Worm (Caenorhabditis elegans) whole organism, L1 larva: Measurements from ENCODE around the gene F48F7.6.

Experiments used
- F16B12.6 ChIP-seq: fragments of 150-350 bp; optimal IDR thresholded peaks from 2 replicates; lab custom pipeline; 2014; ENCODE audit warnings: missing biosample characterization, missing genetic modification characterization
- alr-1 ChIP-seq: fragments of 200-800 bp; sonication (Bioruptor generic); optimal IDR thresholded peaks from 2 replicates; lab custom pipeline; 2018; ENCODE audit warnings: borderline replicate concordance, mild to moderate bottlenecking, missing genetic modification characterization, missing compliant biosample characterization
- aly-2 ChIP-seq: fragments of 150-350 bp; optimal IDR thresholded peaks from 2 replicates; lab custom pipeline; 2014; ENCODE audit warnings: missing biosample characterization, missing genetic modification characterization
- ceh-63 ChIP-seq: fragments of 200-800 bp; sonication (Bioruptor generic); optimal IDR thresholded peaks from 2 replicates; lab custom pipeline; 2018; ENCODE audit warnings: mild to moderate bottlenecking, missing genetic modification characterization, missing compliant biosample characterization
- ceh-88 ChIP-seq: fragments of 200-800 bp; sonication (Bioruptor generic); IDR thresholded peaks from 2 replicates; pipeline ENCODE4 v1.3.6; 2022; ENCODE audit warnings: missing genetic modification characterization, missing compliant biosample characterization
- ceh-90 ChIP-seq: sonication (generic microtip); optimal IDR thresholded peaks from 2 replicates; lab custom pipeline; 2016; ENCODE audit warnings: missing genetic modification characterization, missing compliant biosample characterization
- ces-1 ChIP-seq: fragments of 150-350 bp; optimal IDR thresholded peaks from 2 replicates; lab custom pipeline; 2014; ENCODE audit warnings: missing biosample characterization, missing genetic modification reagents, missing genetic modification characterization
- elt-2 ChIP-seq: sonication (generic microtip); optimal IDR thresholded peaks from 2 replicates; lab custom pipeline; 2016; ENCODE audit warnings: missing genetic modification characterization, mild to moderate bottlenecking, inconsistent platforms, missing compliant biosample characterization, missing genetic modification reagents
- fkh-10 ChIP-seq: sonication (generic microtip); optimal IDR thresholded peaks from 2 replicates; lab custom pipeline; 2017; ENCODE audit warnings: missing biosample characterization, missing genetic modification reagents, missing genetic modification characterization
- hlh-4 ChIP-seq: sonication (generic microtip); optimal IDR thresholded peaks from 2 replicates; lab custom pipeline; 2016; ENCODE audit warnings: mild to moderate bottlenecking, missing genetic modification characterization, missing compliant biosample characterization
- jun-1 ChIP-seq: fragments of 150-350 bp; optimal IDR thresholded peaks from 2 replicates; lab custom pipeline; 2014; ENCODE audit warnings: missing biosample characterization, missing genetic modification reagents, missing genetic modification characterization
- lin-13 ChIP-seq: fragments of 150-350 bp; optimal IDR thresholded peaks from 2 replicates; lab custom pipeline; 2014; ENCODE audit warnings: missing biosample characterization, missing genetic modification reagents, missing genetic modification characterization
- lin-14 ChIP-seq: fragments of 200-800 bp; sonication (Bioruptor generic); optimal IDR thresholded peaks from 2 replicates; lab custom pipeline; 2018; ENCODE audit warnings: mild to moderate bottlenecking, missing genetic modification characterization, moderate library complexity, missing compliant biosample characterization
- lin-15B ChIP-seq: fragments of 150-350 bp; sonication (generic microtip); optimal IDR thresholded peaks from 3 replicates; lab custom pipeline; 2014; ENCODE audit warnings: missing biosample characterization, missing genetic modification characterization
- lin-35 ChIP-seq, 2 experiments: fragments of 150-350 bp; optimal IDR thresholded peaks; 2 replicates each; lab custom pipeline; 2014; ENCODE audit warnings: missing biosample characterization in 2 of 2, missing genetic modification characterization in 2 of 2, missing genetic modification reagents in 2 of 2
- lin-39 ChIP-seq: fragments of 150-350 bp; optimal IDR thresholded peaks from 2 replicates; lab custom pipeline; 2014; ENCODE audit warnings: missing biosample characterization, missing genetic modification reagents, missing genetic modification characterization
- mab-9 ChIP-seq: fragments of 200-800 bp; sonication (Bioruptor generic); IDR thresholded peaks from 2 replicates; pipeline ENCODE4 v1.3.6; 2022; ENCODE audit warnings: missing genetic modification reagents, missing genetic modification characterization, missing compliant biosample characterization
- mdl-1 ChIP-seq, 2 experiments: fragments of 150-350 bp; optimal IDR thresholded peaks; 2 replicates each; lab custom pipeline; 2014 to 2017; ENCODE audit warnings: missing biosample characterization in 2 of 2, missing genetic modification characterization in 2 of 2, inconsistent platforms in 1 of 2
- mep-1 ChIP-seq: fragments of 150-350 bp; optimal IDR thresholded peaks from 2 replicates; lab custom pipeline; 2014; ENCODE audit warnings: missing biosample characterization, missing genetic modification characterization
- nhr-20 ChIP-seq: sonication (generic microtip); optimal IDR thresholded peaks from 2 replicates; lab custom pipeline; 2016; ENCODE audit warnings: mild to moderate bottlenecking, missing genetic modification characterization, missing compliant biosample characterization
- nhr-237 ChIP-seq: fragments of 150-350 bp; optimal IDR thresholded peaks from 2 replicates; lab custom pipeline; 2014; ENCODE audit warnings: missing biosample characterization, missing genetic modification characterization
- nhr-71 ChIP-seq: sonication (generic microtip); optimal IDR thresholded peaks from 2 replicates; lab custom pipeline; 2016; ENCODE audit warnings: mild to moderate bottlenecking, missing genetic modification characterization, moderate library complexity, missing compliant biosample characterization
- nhr-85 ChIP-seq: sonication (generic microtip); peaks from one replicate; lab custom pipeline; 2016; ENCODE audit warnings: missing genetic modification characterization, inconsistent platforms, missing compliant biosample characterization
- nhr-90 ChIP-seq: sonication (generic microtip); optimal IDR thresholded peaks from 2 replicates; lab custom pipeline; 2016; ENCODE audit warnings: mild to moderate bottlenecking, missing genetic modification characterization, missing compliant biosample characterization; ENCODE audit not compliant: poor library complexity
- pqm-1 ChIP-seq: sonication (generic microtip); optimal IDR thresholded peaks from 3 replicates; lab custom pipeline; 2017; ENCODE audit warnings: missing biosample characterization, missing genetic modification characterization
- skn-1 ChIP-seq: fragments of 150-350 bp; optimal IDR thresholded peaks from 2 replicates; lab custom pipeline; 2014; ENCODE audit warnings: missing biosample characterization, missing genetic modification characterization
- snu-23 ChIP-seq: sonication (generic microtip); optimal IDR thresholded peaks from 2 replicates; lab custom pipeline; 2016; ENCODE audit warnings: missing genetic modification characterization, missing compliant biosample characterization
- sptf-1 ChIP-seq: fragments of 150-350 bp; optimal IDR thresholded peaks from 2 replicates; lab custom pipeline; 2014; ENCODE audit warnings: missing biosample characterization, missing genetic modification characterization
- sup-37 ChIP-seq: fragments of 200-800 bp; sonication (Bioruptor generic); optimal IDR thresholded peaks from 2 replicates; lab custom pipeline; 2018; ENCODE audit warnings: mild to moderate bottlenecking, missing genetic modification characterization, missing compliant biosample characterization
- tbx-2 ChIP-seq: sonication (generic microtip); optimal IDR thresholded peaks from 2 replicates; lab custom pipeline; 2016; ENCODE audit warnings: missing genetic modification characterization, missing compliant biosample characterization
- unc-30 ChIP-seq: sonication (generic microtip); optimal IDR thresholded peaks from 2 replicates; lab custom pipeline; 2017; ENCODE audit warnings: missing biosample characterization, missing genetic modification characterization
- vab-15 ChIP-seq: sonication (generic microtip); optimal IDR thresholded peaks from 2 replicates; lab custom pipeline; 2017; ENCODE audit warnings: missing genotype, mild to moderate bottlenecking, missing genetic modification characterization, missing compliant biosample characterization
- xbp-1 ChIP-seq: sonication (generic microtip); optimal IDR thresholded peaks from 2 replicates; lab custom pipeline; 2016; ENCODE audit warnings: missing genetic modification characterization, missing compliant biosample characterization
- zip-4 ChIP-seq: fragments of 200-800 bp; sonication (Bioruptor generic); optimal IDR thresholded peaks from 2 replicates; lab custom pipeline; 2018; ENCODE audit warnings: mild to moderate bottlenecking, missing genetic modification characterization, moderate library complexity, missing compliant biosample characterization
- ztf-4 ChIP-seq: fragments of 150-350 bp; optimal IDR thresholded peaks from 2 replicates; lab custom pipeline; 2014; ENCODE audit warnings: missing biosample characterization, missing genetic modification characterization

The F48F7.6 gene

DNA sequence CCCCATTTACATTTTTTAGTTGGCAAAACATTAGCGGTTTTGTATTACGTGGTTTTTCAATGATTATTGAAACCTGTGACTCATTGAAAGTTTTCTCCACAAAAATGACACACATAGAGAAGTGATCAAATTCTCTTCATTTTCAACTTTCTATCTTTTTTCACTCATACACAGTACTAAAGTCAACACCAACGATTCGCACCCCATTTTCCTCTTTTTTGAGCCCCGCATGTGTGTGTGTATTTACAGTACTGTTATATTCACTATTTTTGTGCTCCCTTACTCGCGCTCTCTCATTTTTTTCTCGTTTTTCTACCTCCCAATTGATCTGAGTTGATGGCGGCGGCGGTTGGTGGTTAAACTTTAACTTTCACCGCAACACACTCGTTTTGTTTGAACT is 19.2 kb upstream of the F48F7.6 start:
- TF ChIP-seq nhr-20 (tag; lab: Kevin White, UChicago): no peak
- TF ChIP-seq ceh-88 (GFP tag; lab: Robert Waterston, UW): no peak
- peak; percentile 1 for TF ChIP-seq tbx-2 (tag; lab: Kevin White, UChicago)
- TF ChIP-seq ztf-4 (tag; lab: Kevin White, UChicago): no peak
- TF ChIP-seq jun-1 (tag; lab: Kevin White, UChicago): peak; percentile 17
- TF ChIP-seq nhr-90 (tag; lab: Kevin White, UChicago): no peak
- TF ChIP-seq snu-23 (GFP tag; lab: Kevin White, UChicago): no peak
- peak; percentile 16 for TF ChIP-seq lin-14 (GFP tag; lab: Kevin White, UChicago)
- no peak for TF ChIP-seq aly-2 (tag; lab: Kevin White, UChicago)
- TF ChIP-seq fkh-10 (GFP tag; lab: Kevin White, UChicago): no peak
- no peak for TF ChIP-seq mep-1 (tag; lab: Kevin White, UChicago)
- peak; percentile 11 for TF ChIP-seq skn-1
- TF ChIP-seq F16B12.6 (tag; lab: Kevin White, UChicago): no peak
- TF ChIP-seq ceh-90 (tag; lab: Kevin White, UChicago): no peak

DNA sequence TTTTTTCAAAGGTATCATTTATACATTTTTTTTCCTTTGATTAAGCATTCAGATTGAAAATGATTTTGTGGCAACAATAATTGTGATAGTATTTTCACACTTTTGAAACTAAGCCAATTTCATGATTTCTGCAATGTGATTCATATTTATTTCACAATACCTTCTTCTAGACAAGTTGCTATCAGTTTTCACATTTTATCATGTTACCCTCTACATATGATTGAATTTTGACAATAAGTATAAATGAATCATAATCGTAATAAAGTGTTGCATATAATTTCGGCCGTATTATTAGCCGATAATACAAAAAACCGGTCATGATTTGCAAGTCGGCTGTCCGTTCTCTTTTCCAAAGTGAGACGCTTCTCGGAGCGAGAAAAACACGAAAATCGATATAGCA is 18.2 kb upstream of the F48F7.6 start:
- peak; percentile 31 for TF ChIP-seq elt-2 (tag; lab: Kevin White, UChicago)
- peak in 1 of 2 experiments; percentile 5 for TF ChIP-seq lin-35 (GFP tag; optimal IDR thresholded peaks at IDR 0.05; lab: Kevin White, UChicago)
- no peak for TF ChIP-seq mdl-1 (tag; optimal IDR thresholded peaks at IDR 0.05; lab: Kevin White, UChicago)

DNA sequence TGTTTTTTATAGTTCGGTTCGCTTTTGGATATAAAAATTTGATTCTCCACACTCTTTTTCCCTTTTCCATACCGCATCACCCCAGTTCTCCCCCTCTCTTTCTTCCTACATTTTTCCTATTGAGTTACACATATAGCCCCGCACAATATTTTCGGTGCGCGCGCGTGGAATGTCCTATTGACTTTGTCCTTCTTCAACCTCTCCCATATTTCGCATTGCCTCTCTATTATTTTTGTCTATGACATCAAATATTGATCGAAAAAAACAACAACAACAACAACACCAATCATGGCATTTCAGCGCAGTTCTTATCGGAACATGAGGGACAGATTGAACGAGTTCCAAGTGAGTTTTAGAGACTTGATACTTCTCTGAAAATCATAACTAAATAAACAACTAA is 17.8 kb upstream of the F48F7.6 start, which contains the start of gene syx-2:
Gene syx-2, plus strand, starts transcription at position 301 of the 400 bp plus-strand sequence.
- TF ChIP-seq sptf-1 (tag; lab: Kevin White, UChicago) (no peak), nhr-85 (tag; lab: Kevin White, UChicago) (peak; percentile 4)

DNA sequence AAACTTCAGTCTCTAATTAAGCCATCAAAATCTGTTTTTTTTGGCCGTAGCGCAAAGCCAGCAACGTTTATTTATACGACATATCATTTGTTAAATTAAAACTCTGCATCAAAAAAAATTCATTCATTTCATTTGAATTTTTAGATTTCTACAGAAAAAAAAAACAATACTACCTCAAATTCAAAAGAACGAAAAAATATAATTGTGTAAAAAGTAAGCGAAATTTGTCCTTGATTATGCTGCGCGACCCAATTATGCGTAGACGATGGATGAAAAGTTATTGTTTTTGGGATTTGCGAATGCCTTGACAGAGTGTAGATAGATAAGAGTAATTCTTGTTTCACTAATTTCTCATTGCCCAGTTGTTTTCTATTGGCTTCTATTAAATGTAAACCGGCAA is 14.4 kb upstream of the F48F7.6 start, which contains the start of gene F48F7.3:
Gene F48F7.3, plus strand, starts transcription at position 301 of the 400 bp plus-strand sequence.
- no peak for TF ChIP-seq nhr-237 (tag; lab: Kevin White, UChicago)
- TF ChIP-seq nhr-71: no peak
- TF ChIP-seq pqm-1 (tag; lab: Kevin White, UChicago): no peak
- TF ChIP-seq ceh-63 (GFP tag; lab: Kevin White, UChicago): no peak
- no peak for TF ChIP-seq lin-13
- TF ChIP-seq lin-39 (tag; lab: Kevin White, UChicago): no peak
- no peak for TF ChIP-seq mab-9 (GFP tag; lab: Robert Waterston, UW)
- no peak for TF ChIP-seq unc-30 (tag; lab: Kevin White, UChicago)
- no peak for TF ChIP-seq elt-2 (tag; lab: Kevin White, UChicago)
- TF ChIP-seq lin-35 (GFP tag; optimal IDR thresholded peaks at IDR 0.05; lab: Kevin White, UChicago): no peak
- no peak for TF ChIP-seq tbx-2 (tag; lab: Kevin White, UChicago)
- TF ChIP-seq xbp-1 (tag; lab: Kevin White, UChicago): no peak
- TF ChIP-seq vab-15 (tag; lab: Kevin White, UChicago): no peak
- no peak for TF ChIP-seq lin-15B (tag; lab: Kevin White, UChicago)
- TF ChIP-seq jun-1 (tag; lab: Kevin White, UChicago): no peak
- TF ChIP-seq hlh-4 (tag; lab: Kevin White, UChicago): no peak
- TF ChIP-seq ces-1: no peak
- TF ChIP-seq alr-1: no peak
- no peak for TF ChIP-seq mdl-1 (tag; optimal IDR thresholded peaks at IDR 0.05; lab: Kevin White, UChicago)
- TF ChIP-seq, all 84 proteins: peak for 0

DNA sequence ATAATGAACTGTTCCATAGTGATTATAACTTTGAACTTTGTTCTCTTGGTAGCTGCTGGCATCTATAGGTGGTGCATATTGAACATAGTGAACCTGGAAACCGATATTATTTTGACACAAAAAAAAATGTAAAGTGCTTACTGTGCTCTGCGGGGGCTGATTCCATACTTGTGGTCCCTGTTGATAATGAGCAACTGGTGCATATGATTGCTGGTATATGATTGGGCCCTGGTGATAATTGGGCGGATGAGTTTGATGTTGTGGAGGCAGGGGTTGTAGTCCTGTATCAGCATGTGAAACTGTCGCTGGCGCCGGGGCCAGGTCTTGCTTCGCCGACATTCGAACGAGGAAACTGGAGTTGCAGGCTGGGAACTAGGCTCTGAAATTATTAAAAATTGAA is 9.3 kb upstream of the F48F7.6 start, which contains the start of gene pqn-39:
Gene pqn-39, minus strand, starts transcription at position 385 of the 400 bp plus-strand sequence.
- TF ChIP-seq sup-37 (GFP tag; lab: Kevin White, UChicago) (no peak), zip-4 (GFP tag; lab: Kevin White, UChicago) (no peak), mep-1 (tag; lab: Kevin White, UChicago) (no peak), nhr-85 (tag; lab: Kevin White, UChicago) (peak; percentile 61)
